Worm (Caenorhabditis elegans) whole organism, L4 larva: ENCODE measurements around the gene M70.5.
"Not testable (repeated sequence)": the region's sequence is repeated elsewhere in the genome, so short reads cannot be mapped to it uniquely, and the experiment has no call there.

Experiments
- T20F7.1 ChIP-seq: fragments of 200-800 bp; sonication (Bioruptor generic); optimal IDR thresholded peaks from 2 replicates; lab custom pipeline; 2018; ENCODE audit warnings: mild to moderate bottlenecking, missing genetic modification characterization, missing compliant biosample characterization
- T26A8.4 ChIP-seq: fragments of 200-800 bp; sonication (Bioruptor generic); IDR thresholded peaks from 2 replicates; pipeline ENCODE4 v1.3.6; 2022; ENCODE audit warnings: missing genetic modification characterization, missing compliant biosample characterization
- aly-2 ChIP-seq: sonication (generic microtip); optimal IDR thresholded peaks from 2 replicates; lab custom pipeline; 2018; ENCODE audit warnings: missing biosample characterization, missing genetic modification characterization
- dmd-6 ChIP-seq: fragments of 200-800 bp; sonication (Bioruptor generic); IDR thresholded peaks from 2 replicates; pipeline ENCODE4 v1.3.6; 2022; ENCODE audit warnings: missing genetic modification reagents, missing genetic modification characterization, missing compliant biosample characterization
- fkh-10 ChIP-seq: fragments of 150-350 bp; optimal IDR thresholded peaks from 2 replicates; lab custom pipeline; 2014; ENCODE audit warnings: missing biosample characterization, missing genetic modification reagents, missing genetic modification characterization
- lin-29 ChIP-seq: fragments of 200-800 bp; sonication (Bioruptor generic); IDR thresholded peaks from 2 replicates; pipeline ENCODE4 v1.3.6; 2022; ENCODE audit warnings: missing genetic modification reagents, missing genetic modification characterization, missing compliant biosample characterization
- lsy-2 ChIP-seq, 2 experiments: fragments of 150-350 bp in 1 of 2; sonication (generic microtip) in 1 of 2; optimal IDR thresholded peaks; 2 replicates each; lab custom pipeline; 2014 to 2017; ENCODE audit warnings: missing biosample characterization in 2 of 2, missing genetic modification characterization in 2 of 2
- mep-1 ChIP-seq: fragments of 150-350 bp; sonication (generic microtip); optimal IDR thresholded peaks from 3 replicates; lab custom pipeline; 2014; ENCODE audit warnings: missing biosample characterization, missing genetic modification characterization
- nhr-77 ChIP-seq: fragments of 150-350 bp; optimal IDR thresholded peaks from 2 replicates; lab custom pipeline; 2014; ENCODE audit warnings: missing biosample characterization, missing genetic modification characterization
- rbr-2 ChIP-seq: sonication (generic microtip); optimal IDR thresholded peaks from 2 replicates; lab custom pipeline; 2016; ENCODE audit warnings: missing genotype, missing genetic modification characterization, missing compliant biosample characterization
- vab-7 ChIP-seq: fragments of 200-800 bp; sonication (Bioruptor generic); IDR thresholded peaks from 2 replicates; pipeline ENCODE4 v1.3.6; 2022; ENCODE audit warnings: missing genetic modification reagents, missing genetic modification characterization, missing compliant biosample characterization

- TF ChIP-seq lin-29 (GFP tag; lab: Robert Waterston, UW); aly-2 (tag; lab: Kevin White, UChicago); nhr-77 (tag; lab: Kevin White, UChicago); mep-1 (tag; lab: Kevin White, UChicago); T20F7.1 (GFP tag; lab: Kevin White, UChicago); fkh-10 (GFP tag; lab: Kevin White, UChicago); vab-7; dmd-6 (GFP tag; lab: Robert Waterston, UW); T26A8.4 (GFP tag; lab: Robert Waterston, UW); rbr-2; lsy-2 (tag; optimal IDR thresholded peaks at IDR 0.05; lab: Kevin White, UChicago): not testable (repeated sequence)
These were observed 1.1 kb upstream of the M70.5 start for ce11 chrIV:2276543-2276942.
